Fruit fly (Drosophila melanogaster) whole organism: ENCODE results near the gene CG6770.

Experiments
- CG8478 ChIP-seq: fragments of >200 bp; optimal IDR thresholded peaks from 2 replicates; lab custom pipeline; 2018; ENCODE audit warnings: inconsistent platforms
- Dll ChIP-seq: fragments of >200 bp; optimal IDR thresholded peaks from 2 replicates; lab custom pipeline; 2017
- EcR ChIP-seq, 2 experiments: fragments of >200 bp; optimal IDR thresholded peaks; 2 replicates each; lab custom pipeline; 2017; ENCODE audit warnings: missing biosample characterization in 2 of 2, missing genetic modification characterization in 2 of 2, missing genetic modification reagents in 2 of 2
- pan ChIP-seq: fragments of >200 bp; optimal IDR thresholded peaks from 2 replicates; lab custom pipeline; 2017
- psq ChIP-seq: fragments of >200 bp; optimal IDR thresholded peaks from 2 replicates; lab custom pipeline; 2017
- usp ChIP-seq: fragments of >200 bp; optimal IDR thresholded peaks from 2 replicates; lab custom pipeline; 2017; ENCODE audit warnings: missing biosample characterization, missing genetic modification characterization, mixed read lengths

dm6 chr2L:12003792-12004210, 42.1 kb downstream of the CG6770 start:
- no peak for TF ChIP-seq Dll (lab: Kevin White, UChicago)
- no peak for TF ChIP-seq psq (lab: Kevin White, UChicago)
- TF ChIP-seq usp (GFP tag; lab: Kevin White, UChicago), result no peak
- TF ChIP-seq CG8478 (lab: Kevin White, UChicago), result no peak
- no peak for TF ChIP-seq EcR (GFP tag; optimal IDR thresholded peaks at IDR 0.05; lab: Kevin White, UChicago)
- TF ChIP-seq pan, result no peak
